Fruit fly (Drosophila melanogaster): ENCODE measurements around the gene gd.

DNA sequence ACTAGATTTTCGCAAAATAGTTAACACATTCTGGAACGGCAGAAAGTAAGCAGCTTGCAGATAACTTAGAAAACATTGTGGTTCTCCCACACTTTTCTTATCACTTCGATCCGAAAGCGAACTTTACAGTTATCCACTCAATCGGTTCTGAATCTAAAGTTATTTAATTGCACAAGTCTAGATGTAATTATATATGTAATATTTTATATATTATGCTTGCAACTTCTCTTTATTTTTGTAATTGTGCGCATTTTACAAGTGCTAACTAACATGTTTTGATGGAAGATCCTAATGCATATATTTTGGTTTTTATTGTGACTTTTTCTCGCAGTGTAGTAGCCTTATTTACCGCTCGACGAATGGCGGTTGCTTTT is 16.8 kb upstream of the gd start:
- no peak for TF ChIP-seq CG6254 (GFP tag; optimal IDR thresholded peaks at IDR 0.05)
- TF ChIP-seq CG9817 (tag; optimal IDR thresholded peaks at IDR 0.05) = no peak
- no peak for TF ChIP-seq cwo (GFP tag; optimal IDR thresholded peaks at IDR 0.05)
